Worm (Caenorhabditis elegans): ENCODE measurements around the gene C38C3.6.

C38C3.6 gene

ce11 chrV:1465932-1466331 lies 25.5 kb downstream of the C38C3.6 start:
- TF ChIP-seq F37B4.10 (GFP tag; IDR thresholded peaks at IDR 0.05): 0 out of 2 replicates have a peak, but pooled peaks have one; percentile 18
- TF ChIP-seq zfh-2 (GFP tag; conservative IDR thresholded peaks at IDR 0.05): peak; percentile 81
- TF ChIP-seq aptf-3 (GFP tag; IDR thresholded peaks at IDR 0.05): no peak
- TF ChIP-seq fkh-3 (tag; optimal IDR thresholded peaks at IDR 0.05): peak; percentile 39
- TF ChIP-seq egrh-3 (GFP tag; IDR thresholded peaks at IDR 0.05): peak; percentile 81

ce11 chrV:1464543-1465040 lies 26.8 kb downstream of the C38C3.6 start, which contains the start of the genes fpn-1.2 and pqn-54:
Gene fpn-1.2 (minus strand): TSS chrV:1464699.
Gene pqn-54 (plus strand): TSS chrV:1464990.
- peak; percentile 9 for TF ChIP-seq atf-7 (tag; optimal IDR thresholded peaks at IDR 0.05)
- TF ChIP-seq nhr-80 (tag; optimal IDR thresholded peaks at IDR 0.05): peak; percentile 87
- no peak for TF ChIP-seq C06A6.2 (GFP tag; conservative IDR thresholded peaks at IDR 0.05)
- no peak for TF ChIP-seq mel-28 (tag; optimal IDR thresholded peaks at IDR 0.05; ENCODE audit: borderline replicate concordance)

- TF ChIP-seq attf-6 (GFP tag; IDR thresholded peaks at IDR 0.05) (no peak), madf-3 (GFP tag; IDR thresholded peaks at IDR 0.05) (no peak), sdz-38 (tag; optimal IDR thresholded peaks at IDR 0.05) (no peak), lag-1 (GFP tag; IDR thresholded peaks at IDR 0.05) (no peak), B0261.1 (tag; optimal IDR thresholded peaks at IDR 0.05) (no peak), rcor-1 (GFP tag; IDR thresholded peaks at IDR 0.05) (no peak), K12H6.12 (tag; optimal IDR thresholded peaks at IDR 0.05) (no peak), lin-40 (tag; optimal IDR thresholded peaks at IDR 0.05) (no peak), attf-3 (GFP tag; conservative IDR thresholded peaks at IDR 0.05) (no peak), Y79H2A.3 (GFP tag; conservative IDR thresholded peaks at IDR 0.05) (no peak), F33H1.4 (GFP tag; IDR thresholded peaks at IDR 0.05) (no peak), akir-1 (GFP tag; optimal IDR thresholded peaks at IDR 0.05) (no peak), ztf-25 (GFP tag; IDR thresholded peaks at IDR 0.05) (no peak), ztf-18 (tag; optimal IDR thresholded peaks at IDR 0.05) (no peak)
These were observed 31.3 kb downstream of the C38C3.6 start, which contains the start of gene hacd-1 for ce11 chrV:1460069-1460468. Gene hacd-1 (plus strand): TSS chrV:1460369.

ce11 chrV:1459374-1459926 lies 32.0 kb downstream of the C38C3.6 start:
- no peak for TF ChIP-seq somi-1 (GFP tag; optimal IDR thresholded peaks at IDR 0.05)
- no peak for TF ChIP-seq D2030.7 (GFP tag; IDR thresholded peaks at IDR 0.05)
- TF ChIP-seq repo-1 (tag; optimal IDR thresholded peaks at IDR 0.05): no peak
- 0 out of 2 replicates have a peak, but pooled peaks have one; percentile 16 for TF ChIP-seq B0336.3 (GFP tag; IDR thresholded peaks at IDR 0.05)
- no peak for TF ChIP-seq hsf-1 (GFP tag; IDR thresholded peaks at IDR 0.05)
- peak; percentile 79 for TF ChIP-seq nhr-80 (tag; optimal IDR thresholded peaks at IDR 0.05)
- no peak for TF ChIP-seq F10E7.11 (tag; optimal IDR thresholded peaks at IDR 0.05)
- no peak for TF ChIP-seq madf-6 (GFP tag; IDR thresholded peaks at IDR 0.05)

ce11 chrV:1456614-1457013 lies 34.8 kb downstream of the C38C3.6 start:
- no peak for TF ChIP-seq T26A5.8 (tag; optimal IDR thresholded peaks at IDR 0.05)
- no peak for TF ChIP-seq K11D2.4 (GFP tag; IDR thresholded peaks at IDR 0.05)
- peak; percentile 65 for TF ChIP-seq atf-7 (tag; optimal IDR thresholded peaks at IDR 0.05)
- no peak for TF ChIP-seq K12H6.12 (tag; optimal IDR thresholded peaks at IDR 0.05)
- no peak for TF ChIP-seq T07F8.4 (tag; optimal IDR thresholded peaks at IDR 0.05)
- TF ChIP-seq pha-4 (tag; optimal IDR thresholded peaks at IDR 0.05): no peak
- no peak for TF ChIP-seq pbrm-1 (GFP tag; IDR thresholded peaks at IDR 0.05)
- TF ChIP-seq lsl-1 (GFP tag; optimal IDR thresholded peaks at IDR 0.05): no peak
- no peak for TF ChIP-seq mcd-1 (GFP tag; IDR thresholded peaks at IDR 0.05)
- TF ChIP-seq nhr-80 (tag; optimal IDR thresholded peaks at IDR 0.05): peak; percentile 73
- no peak for TF ChIP-seq ceh-79 (tag; optimal IDR thresholded peaks at IDR 0.05)
- TF ChIP-seq ZK185.1 (tag; optimal IDR thresholded peaks at IDR 0.05; ENCODE audit: poor library complexity, severe bottlenecking): no peak
- TF ChIP-seq unc-62 (GFP tag; optimal IDR thresholded peaks at IDR 0.05): no peak
- no peak for TF ChIP-seq lag-1 (GFP tag; IDR thresholded peaks at IDR 0.05)
- TF ChIP-seq let-526 (GFP tag; IDR thresholded peaks at IDR 0.05): no peak
- no peak for TF ChIP-seq athp-1 (tag; optimal IDR thresholded peaks at IDR 0.05)
- no peak for TF ChIP-seq ztf-26 (tag; optimal IDR thresholded peaks at IDR 0.05)
- no peak for TF ChIP-seq F33H1.4 (GFP tag; IDR thresholded peaks at IDR 0.05)

Data from whole organism, young adult.